Worm (Caenorhabditis elegans) whole organism, L3 larva: Measurements from ENCODE around the gene F38G1.3.

Experiments used
- nhr-28 ChIP-seq: fragments of 150-350 bp; optimal IDR thresholded peaks from 2 replicates; lab custom pipeline; 2014; ENCODE audit warnings: missing biosample characterization, missing genetic modification characterization
- snpc-4 ChIP-seq: fragments of 150-350 bp; optimal IDR thresholded peaks from 2 replicates; lab custom pipeline; 2014; ENCODE audit warnings: missing biosample characterization, missing genetic modification characterization

- TF ChIP-seq nhr-28: no peak
- TF ChIP-seq snpc-4: no peak
These were observed 51.3 kb downstream of the F38G1.3 start for ce11 chrX:527663-528062.
